Worm (Caenorhabditis elegans) whole organism, young adult: ENCODE results near the gene R08F11.7.

Experiments used
- B0261.1 ChIP-seq: sonication (generic microtip); optimal IDR thresholded peaks from 2 replicates; lab custom pipeline; 2016; ENCODE audit warnings: mild to moderate bottlenecking, missing genetic modification characterization, moderate library complexity, missing compliant biosample characterization
- C06A6.2 ChIP-seq: fragments of 200-800 bp; sonication (Bioruptor generic); conservative IDR thresholded peaks from 2 replicates; pipeline ENCODE4 v1.3.6; 2022; ENCODE audit warnings: missing genetic modification characterization, missing compliant biosample characterization
- C17E4.6 ChIP-seq: fragments of 200-800 bp; sonication (Bioruptor generic); IDR thresholded peaks from 2 replicates; pipeline ENCODE4 v1.3.6; 2022; ENCODE audit warnings: missing genetic modification reagents, missing genetic modification characterization, missing compliant biosample characterization
- F33H1.4 ChIP-seq: fragments of 200-800 bp; sonication (Bioruptor generic); IDR thresholded peaks from 2 replicates; pipeline ENCODE4 v1.3.6; 2022; ENCODE audit warnings: missing genetic modification reagents, missing genetic modification characterization, missing compliant biosample characterization
- F37B4.10 ChIP-seq: fragments of 200-800 bp; sonication (Bioruptor generic); IDR thresholded peaks from 2 replicates; pipeline ENCODE4 v1.3.6; 2022; ENCODE audit warnings: missing genetic modification characterization, missing compliant biosample characterization
- F39B2.1 ChIP-seq: fragments of 200-800 bp; sonication (Bioruptor generic); IDR thresholded peaks from 2 replicates; pipeline ENCODE4 v1.3.6; 2022; ENCODE audit warnings: missing genetic modification reagents, missing genetic modification characterization, missing compliant biosample characterization
- F55B11.4 ChIP-seq: sonication (generic microtip); optimal IDR thresholded peaks from 2 replicates; lab custom pipeline; 2016; ENCODE audit warnings: missing compliant biosample characterization, missing genetic modification characterization, borderline replicate concordance; ENCODE audit not compliant: insufficient read depth
- Y67H2A.10 ChIP-seq: fragments of 200-800 bp; sonication (Bioruptor generic); conservative IDR thresholded peaks from 2 replicates; pipeline ENCODE4 v1.3.6; 2022; ENCODE audit warnings: missing genetic modification reagents, missing genetic modification characterization, missing compliant biosample characterization
- Y95B8A.8 ChIP-seq: fragments of 200-800 bp; sonication (Bioruptor generic); IDR thresholded peaks from 2 replicates; pipeline ENCODE4 v1.3.6; 2022; ENCODE audit warnings: missing genetic modification reagents, missing genetic modification characterization, missing compliant biosample characterization
- ZK185.1 ChIP-seq: sonication (generic microtip); optimal IDR thresholded peaks from 2 replicates; lab custom pipeline; 2016; ENCODE audit warnings: mild to moderate bottlenecking, missing genetic modification characterization, missing compliant biosample characterization; ENCODE audit not compliant: poor library complexity, severe bottlenecking
- aptf-3 ChIP-seq: fragments of 200-800 bp; sonication (Bioruptor generic); IDR thresholded peaks from 2 replicates; pipeline ENCODE4 v1.3.6; 2022; ENCODE audit warnings: missing genetic modification characterization, missing compliant biosample characterization
- attf-5 ChIP-seq: fragments of 200-800 bp; sonication (Bioruptor generic); optimal IDR thresholded peaks from 2 replicates; lab custom pipeline; 2018; ENCODE audit warnings: mild to moderate bottlenecking, missing genetic modification characterization, missing compliant biosample characterization
- bed-2 ChIP-seq: fragments of 200-800 bp; sonication (Bioruptor generic); IDR thresholded peaks from 2 replicates; pipeline ENCODE4 v1.3.6; 2022; ENCODE audit warnings: missing genetic modification reagents, missing genetic modification characterization, missing compliant biosample characterization
- ccch-3 ChIP-seq: fragments of 200-800 bp; sonication (Bioruptor generic); optimal IDR thresholded peaks from 2 replicates; lab custom pipeline; 2018; ENCODE audit warnings: mild to moderate bottlenecking, missing genetic modification characterization, missing compliant biosample characterization
- cebp-1 ChIP-seq, 2 experiments: fragments of 200-800 bp in 1 of 2; sonication (Bioruptor generic) in 1 of 2; sonication (generic microtip) in 1 of 2; IDR thresholded peaks in 1 of 2; optimal IDR thresholded peaks in 1 of 2; 2 replicates each; pipeline versions ENCODE4 v1.3.6 to Lab custom; 2017 to 2022; ENCODE audit warnings: missing compliant biosample characterization in 2 of 2, missing genetic modification characterization in 2 of 2, mild to moderate bottlenecking in 1 of 2, missing genetic modification reagents in 1 of 2, moderate library complexity in 1 of 2
- cebp-2 ChIP-seq: fragments of 200-800 bp; sonication (Bioruptor generic); IDR thresholded peaks from 2 replicates; pipeline ENCODE4 v1.3.6; 2022; ENCODE audit warnings: missing genetic modification characterization, missing compliant biosample characterization
- ceh-58 ChIP-seq: fragments of 200-800 bp; sonication (Bioruptor generic); IDR thresholded peaks from 2 replicates; pipeline ENCODE4 v1.3.6; 2022; ENCODE audit warnings: missing genetic modification characterization, missing compliant biosample characterization
- dox-1 ChIP-seq: fragments of 200-800 bp; sonication (Bioruptor generic); IDR thresholded peaks from 2 replicates; pipeline ENCODE4 v1.3.6; 2022; ENCODE audit warnings: missing genetic modification reagents, missing genetic modification characterization, missing compliant biosample characterization
- efl-1 ChIP-seq: fragments of 150-350 bp; optimal IDR thresholded peaks from 2 replicates; lab custom pipeline; 2014; ENCODE audit warnings: missing biosample characterization, missing genetic modification reagents, missing genetic modification characterization
- ekl-4 ChIP-seq: fragments of 200-800 bp; sonication (Bioruptor generic); IDR thresholded peaks from 2 replicates; pipeline ENCODE4 v1.3.6; 2022; ENCODE audit warnings: missing genetic modification reagents, missing genetic modification characterization, missing compliant biosample characterization
- hmg-1.2 ChIP-seq: fragments of 200-800 bp; sonication (Bioruptor generic); IDR thresholded peaks from 2 replicates; pipeline ENCODE4 v1.3.6; 2022; ENCODE audit warnings: missing genetic modification reagents, missing genetic modification characterization, missing compliant biosample characterization
- hmg-20 ChIP-seq: fragments of 200-800 bp; sonication (Bioruptor generic); IDR thresholded peaks from 2 replicates; pipeline ENCODE4 v1.3.6; 2022; ENCODE audit warnings: missing genetic modification reagents, missing genetic modification characterization, missing compliant biosample characterization
- hsf-1 ChIP-seq: fragments of 200-800 bp; sonication (Bioruptor generic); IDR thresholded peaks from 2 replicates; pipeline ENCODE4 v1.3.6; 2022; ENCODE audit warnings: missing genetic modification reagents, missing genetic modification characterization, missing compliant biosample characterization
- lin-40 ChIP-seq: sonication (generic microtip); optimal IDR thresholded peaks from 2 replicates; lab custom pipeline; 2016; ENCODE audit warnings: missing genetic modification characterization, mild to moderate bottlenecking, missing compliant biosample characterization, missing genotype, missing genetic modification reagents
- lin-54 ChIP-seq: fragments of 200-800 bp; sonication (Bioruptor generic); optimal IDR thresholded peaks from 2 replicates; lab custom pipeline; 2018; ENCODE audit warnings: mild to moderate bottlenecking, missing genetic modification characterization, missing compliant biosample characterization
- lsl-1 ChIP-seq: fragments of 200-800 bp; sonication (Bioruptor generic); optimal IDR thresholded peaks from 2 replicates; lab custom pipeline; 2018; ENCODE audit warnings: mild to moderate bottlenecking, missing genetic modification characterization, moderate library complexity, missing compliant biosample characterization
- madf-10 ChIP-seq: sonication (generic microtip); optimal IDR thresholded peaks from 2 replicates; lab custom pipeline; 2016; ENCODE audit warnings: mild to moderate bottlenecking, missing genetic modification characterization, missing compliant biosample characterization
- madf-8 ChIP-seq: fragments of 200-800 bp; sonication (Bioruptor generic); conservative IDR thresholded peaks from 2 replicates; pipeline ENCODE4 v1.3.6; 2022; ENCODE audit warnings: missing genetic modification reagents, missing genetic modification characterization, missing compliant biosample characterization
- nhr-80 ChIP-seq: sonication (generic microtip); optimal IDR thresholded peaks from 2 replicates; lab custom pipeline; 2016; ENCODE audit warnings: missing genetic modification characterization, missing compliant biosample characterization
- pbrm-1 ChIP-seq: fragments of 200-800 bp; sonication (Bioruptor generic); IDR thresholded peaks from 2 replicates; pipeline ENCODE4 v1.3.6; 2022; ENCODE audit warnings: missing genetic modification reagents, missing genetic modification characterization, missing compliant biosample characterization
- rcor-1 ChIP-seq: fragments of 200-800 bp; sonication (Bioruptor generic); IDR thresholded peaks from 2 replicates; pipeline ENCODE4 v1.3.6; 2022; ENCODE audit warnings: missing genetic modification reagents, missing genetic modification characterization, missing compliant biosample characterization
- rpc-1 ChIP-seq, 2 experiments: fragments of 150-350 bp in 1 of 2; sonication (generic microtip) in 1 of 2; optimal IDR thresholded peaks; 2 replicates each; lab custom pipeline; 2014 to 2018; ENCODE audit warnings: missing biosample characterization in 1 of 2, missing genetic modification characterization in 1 of 2, missing genetic modification reagents in 1 of 2, missing genotype in 1 of 2
- snpc-1.1 ChIP-seq: sonication (generic microtip); optimal IDR thresholded peaks from 2 replicates; lab custom pipeline; 2017; ENCODE audit warnings: missing genetic modification characterization, mild to moderate bottlenecking, missing compliant biosample characterization, antibody characterized with exemption, moderate library complexity, missing genotype, missing genetic modification reagents; ENCODE audit not compliant: insufficient read depth
- snpc-4 ChIP-seq, 5 experiments: fragments of 150-350 bp in 1 of 5; sonication (generic microtip) in 4 of 5; optimal IDR thresholded peaks; 2 replicates each; lab custom pipeline; 2014 to 2018; ENCODE audit warnings: missing genetic modification characterization in 5 of 5, missing biosample characterization in 3 of 5, antibody characterized with exemption in 2 of 5, mild to moderate bottlenecking in 2 of 5, missing compliant biosample characterization in 2 of 5, missing genotype in 2 of 5, moderate library complexity in 2 of 5, missing genetic modification reagents in 1 of 5
- somi-1 ChIP-seq: fragments of 200-800 bp; sonication (Bioruptor generic); optimal IDR thresholded peaks from 2 replicates; lab custom pipeline; 2018; ENCODE audit warnings: mild to moderate bottlenecking, missing genetic modification characterization, missing compliant biosample characterization
- tbp1 ChIP-seq: fragments of 200-800 bp; sonication (Bioruptor generic); optimal IDR thresholded peaks from 2 replicates; lab custom pipeline; 2018; ENCODE audit warnings: mild to moderate bottlenecking, missing genetic modification characterization, missing compliant biosample characterization
- unc-62 ChIP-seq: fragments of 150-350 bp; optimal IDR thresholded peaks from 2 replicates; lab custom pipeline; 2014; ENCODE audit warnings: missing biosample characterization, missing genetic modification reagents, missing genetic modification characterization
- ztf-18 ChIP-seq: sonication (generic microtip); optimal IDR thresholded peaks from 2 replicates; lab custom pipeline; 2016; ENCODE audit warnings: missing genotype, mild to moderate bottlenecking, missing genetic modification characterization, missing compliant biosample characterization
- ztf-22 ChIP-seq: fragments of 200-800 bp; sonication (Bioruptor generic); optimal IDR thresholded peaks from 2 replicates; lab custom pipeline; 2018; ENCODE audit warnings: mild to moderate bottlenecking, missing genetic modification characterization, moderate library complexity, missing compliant biosample characterization
- ztf-26 ChIP-seq: sonication (generic microtip); optimal IDR thresholded peaks from 2 replicates; lab custom pipeline; 2017; ENCODE audit warnings: missing genetic modification characterization, missing compliant biosample characterization
- ztf-28 ChIP-seq: fragments of 200-800 bp; sonication (Bioruptor generic); IDR thresholded peaks from 2 replicates; pipeline ENCODE4 v1.3.6; 2022; ENCODE audit warnings: missing genetic modification reagents, missing genetic modification characterization, missing compliant biosample characterization
- ztf-3 ChIP-seq: fragments of 200-800 bp; sonication (Bioruptor generic); optimal IDR thresholded peaks from 2 replicates; lab custom pipeline; 2018; ENCODE audit warnings: mild to moderate bottlenecking, missing genetic modification characterization, missing compliant biosample characterization

Gene R08F11.7

ce11 chrV:3776946-3777345 lies 12.9 kb upstream of the R08F11.7 start:
- no peak for TF ChIP-seq ceh-58 (GFP tag; lab: Robert Waterston, UW)
- no peak for TF ChIP-seq Y95B8A.8 (GFP tag; lab: Robert Waterston, UW)
- TF ChIP-seq ztf-22 = peak; percentile 24
- peak; percentile 74 for TF ChIP-seq nhr-80
- no peak for TF ChIP-seq somi-1 (GFP tag; lab: Kevin White, UChicago)
- no peak for TF ChIP-seq dox-1 (GFP tag; lab: Robert Waterston, UW)
- no peak for TF ChIP-seq ztf-18 (tag; lab: Kevin White, UChicago)
- TF ChIP-seq rpc-1 (optimal IDR thresholded peaks at IDR 0.05; lab: Kevin White, UChicago) = no peak
- no peak for TF ChIP-seq rpc-1 (tag; optimal IDR thresholded peaks at IDR 0.05; lab: Kevin White, UChicago)
- TF ChIP-seq cebp-2 (GFP tag; lab: Robert Waterston, UW) = no peak
- TF ChIP-seq snpc-4 (GFP tag; optimal IDR thresholded peaks at IDR 0.05; lab: Kevin White, UChicago) = no peak
- TF ChIP-seq snpc-4 (tag; optimal IDR thresholded peaks at IDR 0.05; lab: Kevin White, UChicago) = no peak
- TF ChIP-seq cebp-1 (GFP tag; IDR thresholded peaks at IDR 0.05; lab: Robert Waterston, UW) = no peak
- peak; percentile 27 for TF ChIP-seq cebp-1 (tag; optimal IDR thresholded peaks at IDR 0.05; lab: Kevin White, UChicago)
- no peak for TF ChIP-seq tbp1 (GFP tag; lab: Kevin White, UChicago)
- no peak for TF ChIP-seq ZK185.1 (tag; lab: Kevin White, UChicago)
- TF ChIP-seq hmg-1.2 (GFP tag; lab: Robert Waterston, UW) = peak; percentile 53; the same call in 1 of the 2 replicates
- TF ChIP-seq lin-54 (GFP tag; lab: Kevin White, UChicago) = no peak
- TF ChIP-seq C17E4.6 (GFP tag; lab: Robert Waterston, UW) = no peak
- no peak for TF ChIP-seq madf-10
- TF ChIP-seq ztf-26 (tag; lab: Kevin White, UChicago) = no peak
- no peak for TF ChIP-seq lin-40 (tag; lab: Kevin White, UChicago)
- no peak for TF ChIP-seq F37B4.10 (GFP tag; lab: Robert Waterston, UW)
- no peak for TF ChIP-seq attf-5 (GFP tag; lab: Kevin White, UChicago)
- 0 out of 2 replicates have a peak, but pooled peaks have one; percentile 41 for TF ChIP-seq ekl-4
- no peak for TF ChIP-seq snpc-1.1 (tag; lab: Kevin White, UChicago)

- TF ChIP-seq pbrm-1 (GFP tag; lab: Robert Waterston, UW) (no peak), ccch-3 (no peak), F33H1.4 (GFP tag; lab: Robert Waterston, UW) (no peak), F55B11.4 (tag; lab: Kevin White, UChicago) (no peak), nhr-80 (peak; percentile 65), bed-2 (GFP tag; lab: Robert Waterston, UW) (no peak), efl-1 (no peak), lsl-1 (no peak), ztf-3 (GFP tag; lab: Kevin White, UChicago) (no peak), unc-62 (GFP tag; lab: Kevin White, UChicago) (peak; percentile 39)
- TF ChIP-seq, all 124 proteins: peak for 2
These were observed 5.6 kb upstream of the R08F11.7 start, which contains the start of gene R08F11.1 for ce11 chrV:3784167-3784734. R08F11.1 (minus strand) TSS chrV:3784217.

- TF ChIP-seq Y67H2A.10 (GFP tag; lab: Robert Waterston, UW) = no peak
- no peak for TF ChIP-seq hmg-20 (GFP tag; lab: Robert Waterston, UW)
- no peak for TF ChIP-seq rcor-1
- no peak for TF ChIP-seq B0261.1
- no peak for TF ChIP-seq dox-1 (GFP tag; lab: Robert Waterston, UW)
- no peak for TF ChIP-seq aptf-3 (GFP tag; lab: Robert Waterston, UW)
- TF ChIP-seq hsf-1 = no peak
- TF ChIP-seq snpc-4 (GFP tag; optimal IDR thresholded peaks at IDR 0.05; lab: Kevin White, UChicago) = no peak
- TF ChIP-seq snpc-4 (tag; optimal IDR thresholded peaks at IDR 0.05; lab: Kevin White, UChicago) = no peak
- no peak for TF ChIP-seq madf-8 (GFP tag; lab: Robert Waterston, UW)
- TF ChIP-seq ztf-28 = no peak
- TF ChIP-seq C06A6.2 (GFP tag; lab: Robert Waterston, UW) = no peak
- no peak for TF ChIP-seq F39B2.1 (GFP tag; lab: Robert Waterston, UW)
These were observed 1.3 kb upstream of the R08F11.7 start for ce11 chrV:3788538-3788937.
